Worm (Caenorhabditis elegans): ENCODE results near the gene cyp-13A3.

Gene cyp-13A3

DNA sequence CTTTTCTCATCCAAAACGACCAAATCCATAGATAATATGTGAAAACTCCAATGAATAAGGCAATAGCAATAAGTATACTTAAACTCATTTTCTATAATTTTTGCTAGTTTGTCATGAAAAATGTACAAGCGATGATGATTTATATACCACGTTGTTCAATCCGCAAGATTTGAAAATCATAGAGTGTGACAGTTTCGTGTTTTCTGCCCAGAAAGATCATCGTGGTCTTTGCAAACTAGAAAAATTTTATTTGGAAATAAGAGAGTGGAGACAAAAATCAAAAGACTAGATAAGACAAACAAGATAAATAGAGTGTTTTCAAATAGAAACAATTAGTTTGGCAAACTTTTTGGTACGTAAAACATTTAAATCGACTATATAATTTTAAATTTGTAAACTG, at the start of gene cyp-13A3:
TSS of gene cyp-13A3 (minus strand) at position 101 of the 400 bp plus-strand sequence.
- TF ChIP-seq unc-62 (GFP tag; optimal IDR thresholded peaks at IDR 0.05), result no peak

DNA sequence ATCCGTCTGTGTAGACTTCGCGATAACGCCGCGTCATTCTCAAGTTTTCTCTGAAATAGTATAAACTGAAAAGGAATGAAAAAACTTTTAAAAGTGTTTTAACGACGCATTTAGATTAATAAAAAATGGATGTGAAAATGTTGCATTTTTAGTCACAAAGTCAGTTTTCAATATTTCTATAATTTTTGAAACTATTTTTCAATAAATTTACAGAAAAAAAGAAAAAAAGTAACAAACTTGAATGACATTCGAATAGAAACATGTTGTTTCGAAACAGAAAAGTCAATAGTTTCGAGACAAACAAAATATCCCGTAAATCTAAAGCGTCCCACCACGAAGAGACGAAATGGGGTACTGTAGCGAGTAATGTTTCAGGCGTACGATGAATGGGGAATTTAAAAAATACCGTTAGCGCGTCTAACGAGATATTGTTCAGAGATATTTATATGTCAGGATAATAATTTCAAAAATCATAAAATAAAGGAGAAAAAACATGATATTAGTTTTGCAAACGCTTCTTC, 48.9 kb upstream of the cyp-13A3 start, which contains the start of gene rnh-1.2:
TSS of gene rnh-1.2 (minus strand) at position 51 of the 521 bp plus-strand sequence.
- TF ChIP-seq unc-62 (GFP tag; optimal IDR thresholded peaks at IDR 0.05), result no peak

DNA sequence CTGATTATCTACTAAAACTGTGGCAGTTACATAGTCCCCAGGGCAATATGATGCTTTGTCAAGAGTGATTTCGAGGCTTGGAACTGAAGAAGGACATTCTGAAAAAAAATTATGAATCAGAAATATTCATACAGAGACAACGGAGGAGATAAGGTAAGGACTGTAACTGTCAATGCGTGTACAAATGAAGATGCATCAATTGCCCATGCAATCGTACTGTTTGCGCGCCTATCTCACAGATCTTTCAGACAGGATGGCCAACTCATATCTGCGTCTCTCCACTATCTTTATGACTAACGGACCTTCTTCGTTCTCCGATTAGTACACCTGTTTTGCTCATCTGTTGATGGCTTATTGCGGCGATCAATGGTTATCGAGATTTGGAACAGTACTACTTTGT, 47.2 kb upstream of the cyp-13A3 start, which contains the start of gene ZK938.11:
TSS of gene ZK938.11 (minus strand) at position 101 of the 400 bp plus-strand sequence.
- TF ChIP-seq unc-62 (GFP tag; optimal IDR thresholded peaks at IDR 0.05), result no peak

DNA sequence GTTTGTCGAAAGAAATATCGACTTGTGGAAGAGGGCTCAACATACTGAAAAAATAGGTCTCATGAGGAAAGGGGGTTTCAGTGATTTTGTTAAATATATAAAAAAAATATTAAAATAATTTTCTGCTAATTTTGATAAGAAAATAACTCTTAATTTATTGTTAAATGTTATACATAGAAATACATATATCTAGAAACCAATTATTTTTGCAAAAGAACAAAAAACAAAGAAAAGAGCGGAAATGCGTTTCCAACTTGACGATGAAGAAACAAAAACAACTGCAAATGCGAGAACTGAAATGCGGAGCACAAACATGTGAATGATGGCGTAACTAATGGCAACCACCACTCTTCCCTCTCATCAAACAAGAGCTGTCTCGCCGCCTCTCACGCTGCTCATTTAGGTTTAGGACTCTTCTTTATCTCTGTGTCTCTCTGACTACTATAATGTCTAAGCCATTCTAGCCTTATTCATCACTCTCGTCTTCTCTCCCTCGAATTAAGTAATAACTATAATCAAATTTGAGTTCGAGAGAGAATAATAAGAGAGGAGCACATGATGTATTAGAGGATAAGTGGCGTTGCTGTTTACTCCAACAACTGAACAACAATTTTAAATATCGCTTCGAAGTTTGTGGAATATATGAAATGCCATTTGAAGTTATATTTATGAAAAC, 45.3 kb upstream of the cyp-13A3 start, which contains the start of gene arrd-4:
TSS of gene arrd-4 (minus strand) at position 51 of the 676 bp plus-strand sequence.
- no peak for TF ChIP-seq unc-62 (GFP tag; optimal IDR thresholded peaks at IDR 0.05)

DNA sequence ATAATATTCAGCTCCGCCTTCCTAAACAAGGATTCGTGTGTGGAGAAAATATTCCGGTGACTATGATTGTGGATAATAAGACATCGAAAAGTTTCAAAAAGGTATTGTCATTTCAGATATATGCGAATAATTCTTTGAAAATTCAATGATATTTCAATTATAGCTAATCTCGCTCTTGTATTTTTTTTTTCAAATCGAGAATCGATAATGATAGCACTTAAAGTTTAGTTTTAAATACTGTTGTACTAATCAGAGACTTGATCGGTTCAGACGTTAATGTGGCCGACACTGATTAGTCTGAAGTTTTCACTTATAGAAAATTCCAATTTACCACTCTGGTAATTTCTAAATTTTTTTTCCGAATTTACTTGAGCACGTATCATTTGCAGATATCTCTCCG, 42.9 kb upstream of the cyp-13A3 start:
- TF ChIP-seq unc-62 (GFP tag; optimal IDR thresholded peaks at IDR 0.05), result no peak

DNA sequence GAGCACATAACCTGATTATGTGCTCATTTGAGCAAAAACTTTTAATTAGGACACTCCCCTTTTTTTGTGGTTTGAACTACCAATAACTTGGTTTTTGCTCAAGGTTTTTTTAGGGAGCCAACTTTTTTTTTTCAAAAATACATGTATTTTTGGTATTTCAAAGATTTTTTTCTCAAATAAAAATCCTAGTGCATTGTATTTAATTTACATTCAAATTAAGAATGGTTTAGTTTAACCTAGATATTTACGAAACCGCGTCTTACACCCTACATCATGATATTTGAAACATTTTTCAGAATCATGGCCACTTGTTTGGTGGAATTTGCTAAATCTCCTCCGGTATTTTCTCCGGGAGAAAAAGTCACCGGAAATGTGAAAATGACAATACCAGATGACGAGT, 41.8 kb upstream of the cyp-13A3 start, which contains the start of gene arrd-5:
TSS of gene arrd-5 (plus strand) at position 301 of the 400 bp plus-strand sequence.
- no peak for TF ChIP-seq unc-62 (GFP tag; optimal IDR thresholded peaks at IDR 0.05)

DNA sequence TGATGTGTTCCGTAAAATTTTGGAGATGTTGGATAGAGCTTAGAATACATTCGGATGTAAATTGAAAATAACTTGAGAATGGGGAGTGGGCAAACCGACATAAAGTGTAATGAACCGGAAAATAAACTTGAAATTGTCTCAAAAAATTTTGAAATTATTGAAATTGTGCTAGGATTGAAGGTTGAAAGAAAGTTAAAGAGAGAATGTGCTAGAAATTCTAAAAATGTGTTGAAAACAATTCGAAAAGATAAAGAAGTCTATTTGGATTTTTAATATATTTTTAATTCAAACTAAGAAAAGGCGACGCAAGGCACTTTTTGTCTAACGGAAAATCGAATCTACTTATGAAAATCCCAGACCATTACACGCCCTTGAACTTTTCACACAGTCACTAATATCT, 40.8 kb upstream of the cyp-13A3 start, which contains the start of gene ZK938.3:
TSS of gene ZK938.3 (minus strand) at position 101 of the 400 bp plus-strand sequence.
- TF ChIP-seq unc-62 (GFP tag; optimal IDR thresholded peaks at IDR 0.05), result no peak

DNA sequence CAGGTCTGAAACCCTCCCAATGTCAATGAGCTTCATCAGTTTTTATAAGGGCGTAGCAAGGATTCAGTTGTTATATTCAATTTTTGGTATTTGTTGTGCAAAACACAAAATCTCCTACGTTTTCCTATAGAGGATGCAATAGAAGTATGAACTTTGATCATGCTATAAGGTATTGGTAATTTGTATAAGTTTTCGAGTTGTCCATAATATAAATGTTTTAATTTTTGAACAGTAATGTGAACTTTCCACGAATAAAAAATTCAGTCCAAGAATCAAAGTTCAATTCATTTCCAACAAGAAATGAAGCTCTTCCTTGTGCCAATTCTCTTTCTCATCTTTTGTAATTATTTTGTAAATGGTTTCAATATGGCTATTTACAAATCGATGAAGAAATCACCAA, 37.9 kb upstream of the cyp-13A3 start, which contains the start of gene ZK938.12:
TSS of gene ZK938.12 (plus strand) at position 301 of the 400 bp plus-strand sequence.
- no peak for TF ChIP-seq unc-62 (GFP tag; optimal IDR thresholded peaks at IDR 0.05)

DNA sequence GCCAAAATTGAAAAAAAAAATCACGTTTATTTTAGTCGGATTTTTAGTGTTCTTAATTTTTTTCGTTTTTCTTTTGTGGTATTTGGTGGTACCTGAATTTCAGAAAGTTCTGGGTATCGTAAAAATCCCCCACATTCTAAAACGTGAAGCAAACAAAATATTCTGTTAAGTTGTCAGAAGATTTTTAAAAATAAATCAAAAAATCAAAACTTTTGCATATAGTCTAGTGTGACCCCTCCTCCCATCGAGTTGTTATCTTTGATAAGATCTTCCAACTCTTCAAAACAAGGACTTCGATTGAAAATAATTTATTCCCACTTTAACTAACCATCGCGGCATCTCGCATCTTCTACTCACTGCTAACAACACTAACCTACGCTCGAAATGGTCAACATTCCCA, 36.0 kb upstream of the cyp-13A3 start, which contains the start of gene ZK938.1:
TSS of gene ZK938.1 (plus strand) at position 301 of the 400 bp plus-strand sequence.
- no peak for TF ChIP-seq unc-62 (GFP tag; optimal IDR thresholded peaks at IDR 0.05)

DNA sequence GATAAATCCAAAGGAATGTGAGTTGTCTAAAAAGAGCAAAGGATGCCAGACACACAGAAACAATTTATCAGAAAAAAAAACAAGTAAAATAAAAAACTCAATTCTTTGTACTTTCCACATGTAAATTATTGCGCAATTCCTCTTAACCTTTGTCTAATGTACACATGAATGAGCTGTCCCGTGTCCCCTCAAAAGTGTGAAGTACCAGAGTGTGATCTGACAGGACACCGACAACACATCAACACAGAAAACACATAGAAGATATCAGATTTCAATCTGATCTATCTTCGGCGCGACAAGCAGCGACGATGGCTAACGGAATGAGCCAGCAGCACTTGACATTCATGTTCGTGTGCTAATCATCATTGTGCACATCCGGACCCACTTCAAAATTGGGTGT, 35.4 kb upstream of the cyp-13A3 start:
- no peak for TF ChIP-seq unc-62 (GFP tag; optimal IDR thresholded peaks at IDR 0.05)

DNA sequence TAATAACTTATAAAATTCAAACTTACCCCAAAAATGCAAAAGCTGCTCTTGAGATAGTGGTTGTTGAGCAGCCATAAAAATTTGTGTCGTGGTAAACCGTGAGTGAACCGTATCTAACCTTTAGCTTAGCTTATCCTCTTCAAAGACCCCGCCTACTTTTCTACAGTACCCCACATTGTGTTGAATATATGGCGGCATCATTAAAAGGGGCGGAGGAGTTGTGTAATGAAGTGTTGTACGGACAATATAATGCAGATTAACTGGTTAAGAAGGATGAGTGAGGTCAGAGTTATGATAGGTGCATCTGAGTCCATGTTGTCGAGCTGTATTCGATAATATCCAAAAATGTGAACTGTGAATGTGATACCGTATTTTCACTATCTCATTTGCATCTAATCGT, 34.8 kb upstream of the cyp-13A3 start, which contains the start of gene eyg-1:
TSS of gene eyg-1 (minus strand) at position 101 of the 400 bp plus-strand sequence.
- TF ChIP-seq unc-62 (GFP tag; optimal IDR thresholded peaks at IDR 0.05), result no peak

DNA sequence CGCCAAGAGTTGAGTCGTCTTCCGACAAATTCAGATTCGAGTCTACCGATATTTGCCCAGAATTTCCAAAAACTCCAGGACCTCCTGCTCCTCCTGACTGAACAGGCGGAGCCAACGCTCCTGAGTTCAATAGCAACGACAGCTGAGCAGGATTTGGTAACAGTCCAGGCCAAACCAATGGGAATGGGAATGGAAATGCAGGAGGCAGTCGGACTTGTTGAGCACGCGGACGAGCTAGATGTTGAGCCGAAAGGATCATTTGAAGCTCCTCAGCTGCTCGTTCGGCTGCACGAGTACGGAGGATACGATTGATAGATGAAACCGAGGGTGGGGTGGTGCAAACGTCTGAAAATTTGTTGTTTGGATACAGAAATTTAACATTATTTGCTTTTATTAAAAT, 33.8 kb upstream of the cyp-13A3 start:
- no peak for TF ChIP-seq unc-62 (GFP tag; optimal IDR thresholded peaks at IDR 0.05)

DNA sequence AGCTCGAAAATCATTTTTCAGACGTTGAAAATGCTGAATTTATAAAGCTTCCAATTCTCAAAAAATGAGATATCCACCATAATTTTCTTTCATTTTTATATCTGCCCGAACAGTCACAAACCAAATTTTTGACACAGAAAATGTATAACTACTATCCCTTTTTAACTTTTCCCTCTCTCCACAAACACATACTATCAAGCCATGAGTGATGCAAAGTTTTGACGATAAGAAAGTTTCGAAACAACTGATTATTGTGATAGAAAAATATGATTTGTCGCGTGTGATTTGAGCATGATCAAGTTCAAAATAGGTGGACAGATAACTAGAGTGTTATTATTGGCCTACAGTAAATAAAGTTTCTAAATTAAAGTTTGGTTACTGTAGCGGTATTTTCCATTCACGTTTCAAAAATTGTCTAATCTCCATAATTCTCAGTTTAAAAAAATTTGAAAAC, 14.4 kb upstream of the cyp-13A3 start, which contains the start of gene cyp-13A8:
TSS of gene cyp-13A8 (minus strand) at position 51 of the 454 bp plus-strand sequence.
- no peak for TF ChIP-seq unc-62 (GFP tag; optimal IDR thresholded peaks at IDR 0.05)

DNA sequence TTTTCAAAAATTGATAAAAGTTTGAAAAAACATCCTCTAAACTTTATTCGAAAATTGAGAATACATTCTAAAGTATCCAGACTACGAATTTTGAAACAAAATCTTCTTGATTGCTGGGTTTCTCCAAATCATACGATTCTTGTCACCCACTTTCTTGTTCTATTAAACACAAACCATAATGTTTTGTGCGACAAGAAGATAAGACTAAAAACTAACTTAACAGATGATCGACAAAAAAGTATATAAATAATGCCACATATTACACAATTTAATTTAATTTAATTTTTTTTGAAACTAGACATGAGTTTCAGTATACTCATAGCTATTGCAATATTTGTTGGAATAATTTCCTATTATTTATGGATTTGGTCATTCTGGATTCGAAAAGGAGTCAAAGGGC, 10.2 kb upstream of the cyp-13A3 start, which contains the start of gene cyp-13A7:
TSS of gene cyp-13A7 (plus strand) at position 301 of the 400 bp plus-strand sequence.
- TF ChIP-seq unc-62 (GFP tag; optimal IDR thresholded peaks at IDR 0.05), result no peak

DNA sequence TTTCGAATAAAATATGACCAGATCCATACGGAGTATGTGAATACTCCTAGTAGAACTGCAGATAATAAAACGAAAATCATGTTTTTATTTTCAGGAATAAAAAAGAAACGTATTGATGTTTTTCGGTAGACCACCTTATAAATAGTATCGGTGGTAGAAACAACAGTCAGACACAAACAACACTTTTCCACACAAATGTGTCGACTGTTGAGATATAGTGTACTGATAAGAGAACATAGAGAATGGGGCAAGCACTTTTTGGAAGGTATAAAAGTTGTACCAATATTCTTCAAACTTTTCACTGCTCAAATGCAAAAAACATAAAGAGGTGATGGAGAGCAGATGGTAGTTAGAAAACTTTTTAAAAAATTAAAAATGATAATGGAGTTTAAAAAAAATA, 9.5 kb upstream of the cyp-13A3 start, which contains the start of gene cyp-13A6:
TSS of gene cyp-13A6 (minus strand) at position 180 of the 400 bp plus-strand sequence.
- no peak for TF ChIP-seq unc-62 (GFP tag; optimal IDR thresholded peaks at IDR 0.05)

DNA sequence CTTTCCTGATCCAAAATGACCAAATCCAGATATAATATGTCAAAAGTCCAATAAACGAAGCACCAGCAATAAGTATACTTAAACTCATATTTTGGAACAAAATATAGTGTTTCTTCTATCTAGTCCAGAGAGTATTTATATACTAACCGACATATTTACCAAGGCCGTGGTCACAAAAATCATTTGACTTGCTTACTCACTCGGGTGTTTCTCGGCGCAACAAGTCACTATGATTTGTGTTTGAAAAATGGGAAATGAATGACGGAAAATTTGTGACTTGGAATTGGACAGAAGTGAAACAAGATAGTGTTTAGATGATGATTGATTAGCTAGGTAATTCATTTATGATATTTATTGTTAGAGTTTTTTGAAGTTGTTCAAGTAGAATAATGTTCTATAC, 7.2 kb upstream of the cyp-13A3 start, which contains the start of gene cyp-13A5:
TSS of gene cyp-13A5 (minus strand) at position 112 of the 400 bp plus-strand sequence.
- no peak for TF ChIP-seq unc-62 (GFP tag; optimal IDR thresholded peaks at IDR 0.05)

All from whole organism, dauer.